Worm (Caenorhabditis elegans) whole organism, young adult: ENCODE results near the gene clec-2.

Experiments used
- B0261.1 ChIP-seq: sonication (generic microtip); optimal IDR thresholded peaks from 2 replicates; lab custom pipeline; 2016; ENCODE audit warnings: mild to moderate bottlenecking, missing genetic modification characterization, moderate library complexity, missing compliant biosample characterization
- F37B4.10 ChIP-seq: fragments of 200-800 bp; sonication (Bioruptor generic); IDR thresholded peaks from 2 replicates; pipeline ENCODE4 v1.3.6; 2022; ENCODE audit warnings: missing genetic modification characterization, missing compliant biosample characterization
- K11D2.4 ChIP-seq: fragments of 200-800 bp; sonication (Bioruptor generic); IDR thresholded peaks from 2 replicates; pipeline ENCODE4 v1.3.6; 2022; ENCODE audit warnings: missing genetic modification reagents, missing genetic modification characterization, missing compliant biosample characterization
- aptf-2 ChIP-seq: fragments of 200-800 bp; sonication (Bioruptor generic); conservative IDR thresholded peaks from 2 replicates; pipeline ENCODE4 v1.3.6; 2022; ENCODE audit warnings: missing genetic modification reagents, missing genetic modification characterization, missing compliant biosample characterization
- snpc-4 ChIP-seq, 5 experiments: fragments of 150-350 bp in 1 of 5; sonication (generic microtip) in 4 of 5; optimal IDR thresholded peaks; 2 replicates each; lab custom pipeline; 2014 to 2018; ENCODE audit warnings: missing genetic modification characterization in 5 of 5, missing biosample characterization in 3 of 5, antibody characterized with exemption in 2 of 5, mild to moderate bottlenecking in 2 of 5, missing compliant biosample characterization in 2 of 5, missing genotype in 2 of 5, moderate library complexity in 2 of 5, missing genetic modification reagents in 1 of 5
- unc-62 ChIP-seq: fragments of 150-350 bp; optimal IDR thresholded peaks from 2 replicates; lab custom pipeline; 2014; ENCODE audit warnings: missing biosample characterization, missing genetic modification reagents, missing genetic modification characterization

ce11 chrII:3054622-3055021 is 31.4 kb upstream of the clec-2 start:
- no peak for TF ChIP-seq B0261.1
- TF ChIP-seq F37B4.10, result no peak
- no peak for TF ChIP-seq K11D2.4
- TF ChIP-seq unc-62 (GFP tag; lab: Kevin White, UChicago), result no peak
- no peak for TF ChIP-seq snpc-4 (GFP tag; optimal IDR thresholded peaks at IDR 0.05; lab: Kevin White, UChicago)
- TF ChIP-seq snpc-4 (tag; optimal IDR thresholded peaks at IDR 0.05; lab: Kevin White, UChicago), result no peak
- TF ChIP-seq aptf-2 (GFP tag; lab: Robert Waterston, UW), result no peak
